Worm (Caenorhabditis elegans): Measurements from ENCODE around the gene oac-55.

- TF ChIP-seq nfya-1 (tag; optimal IDR thresholded peaks at IDR 0.05; ENCODE audit: insufficient read depth) (no peak), pha-4 (tag; optimal IDR thresholded peaks at IDR 0.05) (no peak)
Measured at ce11 chrV:3805961-3806360, 45.0 kb downstream of the oac-55 start, which contains the start of gene srw-7.

All from whole organism, L3 larva.